Worm (Caenorhabditis elegans) whole organism, L1 larva: Measurements from ENCODE around the gene srw-22.
A peak's percentile ranks its signal among the peaks of the same experiment; 100 is the strongest.

Experiments
- aly-2 ChIP-seq: fragments of 150-350 bp; optimal IDR thresholded peaks from 2 replicates; lab custom pipeline; 2014; ENCODE audit warnings: missing biosample characterization, missing genetic modification characterization
- ama-1 ChIP-seq: fragments of 150-350 bp; optimal IDR thresholded peaks from 2 replicates; lab custom pipeline; 2014
- blmp-1 ChIP-seq: fragments of 150-350 bp; optimal IDR thresholded peaks from 2 replicates; lab custom pipeline; 2014; ENCODE audit warnings: missing biosample characterization, missing genetic modification characterization
- ceh-82 ChIP-seq, 3 experiments: fragments of 150-350 bp in 1 of 3; sonication (generic microtip) in 2 of 3; optimal IDR thresholded peaks; 2 replicates each; lab custom pipeline; 2014 to 2017; ENCODE audit warnings: missing biosample characterization in 3 of 3, missing genetic modification characterization in 3 of 3
- ceh-90 ChIP-seq: sonication (generic microtip); optimal IDR thresholded peaks from 2 replicates; lab custom pipeline; 2016; ENCODE audit warnings: missing genetic modification characterization, missing compliant biosample characterization
- efl-1 ChIP-seq, 4 experiments: fragments of 150-350 bp; optimal IDR thresholded peaks in 3 of 4; peaks in 1 of 4; 1 replicate in 1 of 4; 2 replicates in 3 of 4; lab custom pipeline; 2014; ENCODE audit warnings: missing biosample characterization in 2 of 4, missing genetic modification characterization in 2 of 4, missing genetic modification reagents in 2 of 4
- elt-2 ChIP-seq: sonication (generic microtip); optimal IDR thresholded peaks from 2 replicates; lab custom pipeline; 2016; ENCODE audit warnings: missing genetic modification characterization, mild to moderate bottlenecking, inconsistent platforms, missing compliant biosample characterization, missing genetic modification reagents
- ets-5 ChIP-seq: fragments of 200-800 bp; sonication (Bioruptor generic); IDR thresholded peaks from 2 replicates; pipeline ENCODE4 v1.3.6; 2022; ENCODE audit warnings: missing genetic modification characterization, missing compliant biosample characterization
- fkh-4 ChIP-seq: sonication (generic microtip); optimal IDR thresholded peaks from 2 replicates; lab custom pipeline; 2016; ENCODE audit warnings: missing compliant biosample characterization, missing genetic modification characterization, borderline replicate concordance
- fkh-8 ChIP-seq: sonication (generic microtip); optimal IDR thresholded peaks from 2 replicates; lab custom pipeline; 2016; ENCODE audit warnings: mild to moderate bottlenecking, missing genetic modification characterization, missing compliant biosample characterization
- hlh-17 ChIP-seq: fragments of 200-800 bp; sonication (Bioruptor generic); optimal IDR thresholded peaks from 2 replicates; lab custom pipeline; 2018; ENCODE audit warnings: missing genetic modification characterization, mild to moderate bottlenecking, missing compliant biosample characterization, moderate library complexity, borderline replicate concordance
- jun-1 ChIP-seq: fragments of 150-350 bp; optimal IDR thresholded peaks from 2 replicates; lab custom pipeline; 2014; ENCODE audit warnings: missing biosample characterization, missing genetic modification reagents, missing genetic modification characterization
- lin-14 ChIP-seq: fragments of 200-800 bp; sonication (Bioruptor generic); optimal IDR thresholded peaks from 2 replicates; lab custom pipeline; 2018; ENCODE audit warnings: mild to moderate bottlenecking, missing genetic modification characterization, moderate library complexity, missing compliant biosample characterization
- lin-35 ChIP-seq, 2 experiments: fragments of 150-350 bp; optimal IDR thresholded peaks; 2 replicates each; lab custom pipeline; 2014; ENCODE audit warnings: missing biosample characterization in 2 of 2, missing genetic modification characterization in 2 of 2, missing genetic modification reagents in 2 of 2
- lsy-2 ChIP-seq, 2 experiments: fragments of 150-350 bp; optimal IDR thresholded peaks; 2 replicates each; lab custom pipeline; 2014; ENCODE audit warnings: missing biosample characterization in 2 of 2, missing genetic modification characterization in 2 of 2
- mdl-1 ChIP-seq, 2 experiments: fragments of 150-350 bp; optimal IDR thresholded peaks; 2 replicates each; lab custom pipeline; 2014 to 2017; ENCODE audit warnings: missing biosample characterization in 2 of 2, missing genetic modification characterization in 2 of 2, inconsistent platforms in 1 of 2
- mep-1 ChIP-seq: fragments of 150-350 bp; optimal IDR thresholded peaks from 2 replicates; lab custom pipeline; 2014; ENCODE audit warnings: missing biosample characterization, missing genetic modification characterization
- nhr-11 ChIP-seq: fragments of 150-350 bp; optimal IDR thresholded peaks from 2 replicates; lab custom pipeline; 2014; ENCODE audit warnings: missing biosample characterization, missing genetic modification characterization
- nhr-20 ChIP-seq: sonication (generic microtip); optimal IDR thresholded peaks from 2 replicates; lab custom pipeline; 2016; ENCODE audit warnings: mild to moderate bottlenecking, missing genetic modification characterization, missing compliant biosample characterization
- nhr-85 ChIP-seq: sonication (generic microtip); peaks from one replicate; lab custom pipeline; 2016; ENCODE audit warnings: missing genetic modification characterization, inconsistent platforms, missing compliant biosample characterization
- nhr-90 ChIP-seq: sonication (generic microtip); optimal IDR thresholded peaks from 2 replicates; lab custom pipeline; 2016; ENCODE audit warnings: mild to moderate bottlenecking, missing genetic modification characterization, missing compliant biosample characterization; ENCODE audit not compliant: poor library complexity
- pax-3 ChIP-seq: fragments of 200-800 bp; sonication (Bioruptor generic); optimal IDR thresholded peaks from 2 replicates; lab custom pipeline; 2018; ENCODE audit warnings: mild to moderate bottlenecking, missing genetic modification characterization, moderate library complexity, missing compliant biosample characterization
- pqm-1 ChIP-seq: sonication (generic microtip); optimal IDR thresholded peaks from 3 replicates; lab custom pipeline; 2017; ENCODE audit warnings: missing biosample characterization, missing genetic modification characterization
- swsn-7 ChIP-seq: sonication (generic microtip); optimal IDR thresholded peaks from 2 replicates; lab custom pipeline; 2016; ENCODE audit warnings: missing genetic modification characterization, missing compliant biosample characterization
- tbx-2 ChIP-seq: sonication (generic microtip); optimal IDR thresholded peaks from 2 replicates; lab custom pipeline; 2016; ENCODE audit warnings: missing genetic modification characterization, missing compliant biosample characterization
- unc-30 ChIP-seq: sonication (generic microtip); optimal IDR thresholded peaks from 2 replicates; lab custom pipeline; 2017; ENCODE audit warnings: missing biosample characterization, missing genetic modification characterization
- unc-62 ChIP-seq: fragments of 150-350 bp; optimal IDR thresholded peaks from 2 replicates; lab custom pipeline; 2014; ENCODE audit warnings: missing biosample characterization, missing genetic modification reagents, missing genetic modification characterization
- unc-98 ChIP-seq: fragments of 200-800 bp; sonication (Bioruptor generic); IDR thresholded peaks from 2 replicates; pipeline ENCODE4 v1.3.6; 2022; ENCODE audit warnings: missing genetic modification characterization, missing compliant biosample characterization
- xbp-1 ChIP-seq: sonication (generic microtip); optimal IDR thresholded peaks from 2 replicates; lab custom pipeline; 2016; ENCODE audit warnings: missing genetic modification characterization, missing compliant biosample characterization
- zag-1 ChIP-seq: fragments of 150-350 bp; optimal IDR thresholded peaks from 2 replicates; lab custom pipeline; 2014; ENCODE audit warnings: missing biosample characterization, missing genetic modification characterization

srw-22 gene

ce11 chrV:15313529-15313928, 45.1 kb downstream of the srw-22 start:
- no peak for TF ChIP-seq swsn-7
- TF ChIP-seq ets-5 (GFP tag; lab: Robert Waterston, UW) = no peak
- TF ChIP-seq aly-2 (tag; lab: Kevin White, UChicago) = no peak
- TF ChIP-seq ceh-90 = no peak
- no peak for TF ChIP-seq blmp-1 (tag; lab: Kevin White, UChicago)
- no peak for TF ChIP-seq lin-14 (GFP tag; lab: Kevin White, UChicago)
- TF ChIP-seq hlh-17 (GFP tag; lab: Kevin White, UChicago) = no peak
- no peak for TF ChIP-seq lsy-2 (tag; optimal IDR thresholded peaks at IDR 0.05; lab: Kevin White, UChicago)
- TF ChIP-seq nhr-11 (tag; lab: Kevin White, UChicago) = no peak
- no peak for TF ChIP-seq unc-98 (GFP tag; lab: Robert Waterston, UW)
- TF ChIP-seq fkh-4 = no peak
- TF ChIP-seq tbx-2 (tag; lab: Kevin White, UChicago) = no peak

- TF ChIP-seq elt-2 (tag; lab: Kevin White, UChicago) = peak; percentile 11
- no peak for TF ChIP-seq unc-30 (tag; lab: Kevin White, UChicago)
Observed at ce11 chrV:15315827-15316527, 47.6 kb downstream of the srw-22 start, which contains the start of the genes srt-22 and nhr-246. Gene srt-22, minus strand, starts transcription at chrV:15315927. Gene nhr-246, plus strand, starts transcription at chrV:15316477.

ce11 chrV:15318638-15319037, 50.2 kb downstream of the srw-22 start, which contains the start of gene nhr-291:
Gene nhr-291, plus strand, starts transcription at chrV:15318961.
- TF ChIP-seq mdl-1 (tag; optimal IDR thresholded peaks at IDR 0.05; lab: Kevin White, UChicago) (no peak), nhr-90 (tag; lab: Kevin White, UChicago) (no peak), jun-1 (tag; lab: Kevin White, UChicago) (peak; percentile 65), ceh-82 (tag; optimal IDR thresholded peaks at IDR 0.05; lab: Kevin White, UChicago) (no peak), unc-62 (GFP tag; lab: Kevin White, UChicago) (no peak), fkh-8 (tag; lab: Kevin White, UChicago) (no peak), efl-1 (optimal IDR thresholded peaks at IDR 0.05; lab: Kevin White, UChicago) (no peak), efl-1 (GFP tag; optimal IDR thresholded peaks at IDR 0.05 in 1 of 2; lab: Kevin White, UChicago) (peak in 1 of 2 experiments; percentile 14), nhr-20 (peak; percentile 38), zag-1 (tag; lab: Kevin White, UChicago) (no peak), pax-3 (tag; lab: Kevin White, UChicago) (peak; percentile 77), pqm-1 (tag; lab: Kevin White, UChicago) (peak; percentile 55), mep-1 (tag; lab: Kevin White, UChicago) (no peak), xbp-1 (tag; lab: Kevin White, UChicago) (no peak), lin-35 (GFP tag; optimal IDR thresholded peaks at IDR 0.05; lab: Kevin White, UChicago) (peak in 1 of 2 experiments; percentile 45), nhr-85 (tag; lab: Kevin White, UChicago) (no peak), elt-2 (tag; lab: Kevin White, UChicago) (peak; percentile 99), ama-1 (no peak)
